Worm (Caenorhabditis elegans) whole organism, L3 larva: ENCODE data around the gene Y46H3A.5.
A peak's percentile ranks its signal among the peaks of the same experiment; 100 is the strongest.

ENCODE experiments used
- R02D3.7 ChIP-seq: fragments of 150-350 bp; optimal IDR thresholded peaks from 2 replicates; lab custom pipeline; 2014; ENCODE audit warnings: missing biosample characterization, missing genetic modification characterization
- aly-2 ChIP-seq: fragments of 150-350 bp; optimal IDR thresholded peaks from 2 replicates; lab custom pipeline; 2014; ENCODE audit warnings: missing biosample characterization, missing genetic modification characterization
- ama-1 ChIP-seq: fragments of 150-350 bp; optimal IDR thresholded peaks from 2 replicates; lab custom pipeline; 2018
- ceh-16 ChIP-seq: sonication (generic microtip); optimal IDR thresholded peaks from 2 replicates; lab custom pipeline; 2017; ENCODE audit warnings: missing biosample characterization, missing genetic modification characterization
- ceh-82 ChIP-seq: fragments of 150-350 bp; optimal IDR thresholded peaks from 2 replicates; lab custom pipeline; 2014; ENCODE audit warnings: missing biosample characterization, missing genetic modification characterization
- ceh-9 ChIP-seq: sonication (generic microtip); optimal IDR thresholded peaks from 2 replicates; lab custom pipeline; 2018; ENCODE audit warnings: missing biosample characterization, missing genetic modification characterization
- daf-12 ChIP-seq: fragments of 150-350 bp; optimal IDR thresholded peaks from 2 replicates; lab custom pipeline; 2014; ENCODE audit warnings: missing biosample characterization, missing genetic modification reagents, missing genetic modification characterization
- egl-27 ChIP-seq: sonication (generic microtip); optimal IDR thresholded peaks from 4 replicates; lab custom pipeline; 2017; ENCODE audit warnings: missing biosample characterization, missing genetic modification reagents, missing genetic modification characterization
- egl-5 ChIP-seq: fragments of 150-350 bp; optimal IDR thresholded peaks from 2 replicates; lab custom pipeline; 2017; ENCODE audit warnings: missing biosample characterization, missing genetic modification reagents, missing genetic modification characterization, inconsistent platforms
- elt-1 ChIP-seq: fragments of 150-350 bp; optimal IDR thresholded peaks from 2 replicates; lab custom pipeline; 2014; ENCODE audit warnings: missing biosample characterization, missing genetic modification characterization
- elt-2 ChIP-seq: sonication (generic microtip); optimal IDR thresholded peaks from 2 replicates; lab custom pipeline; 2016; ENCODE audit warnings: missing genetic modification reagents, mild to moderate bottlenecking, missing genetic modification characterization, missing compliant biosample characterization
- elt-3 ChIP-seq, 3 experiments: fragments of 150-350 bp in 1 of 3; sonication (generic microtip) in 2 of 3; optimal IDR thresholded peaks; 2 replicates in 2 of 3; 4 replicates in 1 of 3; lab custom pipeline; 2014 to 2017; ENCODE audit warnings: missing biosample characterization in 3 of 3, missing genetic modification characterization in 3 of 3
- eor-1 ChIP-seq, 2 experiments: fragments of 150-350 bp; optimal IDR thresholded peaks; 2 replicates each; lab custom pipeline; 2014 to 2018; ENCODE audit warnings: missing biosample characterization in 2 of 2, missing genetic modification characterization in 2 of 2
- fkh-2 ChIP-seq: fragments of 150-350 bp; optimal IDR thresholded peaks from 2 replicates; lab custom pipeline; 2014; ENCODE audit warnings: missing biosample characterization, missing genetic modification reagents, missing genetic modification characterization
- fos-1 ChIP-seq: fragments of 150-350 bp; optimal IDR thresholded peaks from 2 replicates; lab custom pipeline; 2014; ENCODE audit warnings: missing biosample characterization, missing genetic modification characterization
- hmg-11 ChIP-seq: sonication (generic microtip); optimal IDR thresholded peaks from 2 replicates; lab custom pipeline; 2016; ENCODE audit warnings: missing genetic modification characterization, missing compliant biosample characterization
- lin-15B ChIP-seq: fragments of 150-350 bp; optimal IDR thresholded peaks from 2 replicates; lab custom pipeline; 2014; ENCODE audit warnings: missing biosample characterization, missing genetic modification characterization
- lin-39 ChIP-seq: fragments of 150-350 bp; optimal IDR thresholded peaks from 2 replicates; lab custom pipeline; 2018; ENCODE audit warnings: missing biosample characterization, missing genetic modification reagents, missing genetic modification characterization
- lsy-12 ChIP-seq: sonication (generic microtip); optimal IDR thresholded peaks from 2 replicates; lab custom pipeline; 2016; ENCODE audit warnings: mild to moderate bottlenecking, missing genetic modification characterization, missing compliant biosample characterization
- mdl-1 ChIP-seq: fragments of 150-350 bp; optimal IDR thresholded peaks from 2 replicates; lab custom pipeline; 2014; ENCODE audit warnings: missing biosample characterization, missing genetic modification characterization
- mml-1 ChIP-seq: fragments of 150-350 bp; sonication (generic microtip); optimal IDR thresholded peaks from 3 replicates; lab custom pipeline; 2014; ENCODE audit warnings: missing biosample characterization, missing genetic modification characterization
- nfya-1 ChIP-seq: sonication (generic microtip); optimal IDR thresholded peaks from 2 replicates; lab custom pipeline; 2017; ENCODE audit warnings: missing genetic modification characterization, mild to moderate bottlenecking, missing compliant biosample characterization, antibody characterized with exemption, moderate library complexity; ENCODE audit not compliant: insufficient read depth
- nhr-11 ChIP-seq: fragments of 150-350 bp; optimal IDR thresholded peaks from 2 replicates; lab custom pipeline; 2014; ENCODE audit warnings: missing biosample characterization, missing genetic modification characterization
- nhr-12 ChIP-seq: fragments of 150-350 bp; optimal IDR thresholded peaks from 2 replicates; lab custom pipeline; 2014; ENCODE audit warnings: missing biosample characterization, missing genetic modification characterization
- nhr-23 ChIP-seq: fragments of 150-350 bp; optimal IDR thresholded peaks from 2 replicates; lab custom pipeline; 2014; ENCODE audit warnings: missing biosample characterization, missing genetic modification reagents, missing genetic modification characterization
- nhr-237 ChIP-seq: fragments of 150-350 bp; optimal IDR thresholded peaks from 2 replicates; lab custom pipeline; 2014; ENCODE audit warnings: missing biosample characterization, missing genetic modification characterization
- nhr-25 ChIP-seq: sonication (generic microtip); optimal IDR thresholded peaks from 2 replicates; lab custom pipeline; 2017; ENCODE audit warnings: missing biosample characterization, missing genetic modification characterization
- nhr-28 ChIP-seq: fragments of 150-350 bp; optimal IDR thresholded peaks from 2 replicates; lab custom pipeline; 2014; ENCODE audit warnings: missing biosample characterization, missing genetic modification characterization
- nhr-43 ChIP-seq: sonication (generic microtip); optimal IDR thresholded peaks from 2 replicates; lab custom pipeline; 2016; ENCODE audit warnings: mild to moderate bottlenecking, missing genetic modification characterization, missing compliant biosample characterization; ENCODE audit not compliant: poor library complexity, severe bottlenecking
- nhr-76 ChIP-seq: fragments of 150-350 bp; sonication (generic microtip); optimal IDR thresholded peaks from 5 replicates; lab custom pipeline; 2014; ENCODE audit warnings: missing biosample characterization, missing genetic modification characterization
- nhr-77 ChIP-seq: fragments of 150-350 bp; optimal IDR thresholded peaks from 2 replicates; lab custom pipeline; 2014; ENCODE audit warnings: missing biosample characterization, missing genetic modification characterization
- skn-1 ChIP-seq: fragments of 150-350 bp; optimal IDR thresholded peaks from 2 replicates; lab custom pipeline; 2014; ENCODE audit warnings: missing biosample characterization, missing genetic modification characterization
- snpc-4 ChIP-seq: fragments of 150-350 bp; optimal IDR thresholded peaks from 2 replicates; lab custom pipeline; 2014; ENCODE audit warnings: missing biosample characterization, missing genetic modification characterization
- tbx-2 ChIP-seq: sonication (generic microtip); optimal IDR thresholded peaks from 2 replicates; lab custom pipeline; 2016; ENCODE audit warnings: mild to moderate bottlenecking, missing genetic modification characterization, missing compliant biosample characterization
- zag-1 ChIP-seq: fragments of 150-350 bp; optimal IDR thresholded peaks from 2 replicates; lab custom pipeline; 2014; ENCODE audit warnings: missing biosample characterization, missing genetic modification characterization
- ztf-11 ChIP-seq: fragments of 150-350 bp; optimal IDR thresholded peaks from 2 replicates; lab custom pipeline; 2014; ENCODE audit warnings: missing biosample characterization, missing genetic modification characterization
- ztf-4 ChIP-seq: fragments of 150-350 bp; optimal IDR thresholded peaks from 2 replicates; lab custom pipeline; 2014; ENCODE audit warnings: missing biosample characterization, missing genetic modification characterization

The Y46H3A.5 gene

DNA sequence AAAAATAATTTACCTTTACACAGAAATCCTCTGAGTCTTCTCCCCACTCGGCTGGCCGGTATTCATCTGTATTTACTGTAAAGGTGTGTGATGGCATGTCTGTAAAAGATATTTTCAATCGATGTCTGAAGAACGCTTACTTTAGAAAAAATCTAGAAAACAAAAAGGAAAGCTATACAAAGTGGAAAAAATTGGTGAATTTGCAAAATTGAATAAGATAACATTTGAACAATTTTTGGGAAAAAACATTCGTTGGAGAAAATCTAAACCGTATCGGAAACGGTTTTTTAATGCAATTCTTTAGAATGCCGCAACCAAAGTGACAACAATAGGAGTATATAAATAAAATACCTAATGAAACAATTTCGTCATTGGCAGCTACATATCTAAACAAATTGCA is 32.8 kb downstream of the Y46H3A.5 start, which contains the start of gene F36H9.5:
F36H9.5 (minus strand) TSS at position 101 of the 400 bp plus-strand sequence.
- TF ChIP-seq ztf-4 (no peak), ceh-82 (tag; lab: Kevin White, UChicago) (no peak), lin-39 (tag; lab: Kevin White, UChicago) (no peak), elt-3 (tag; optimal IDR thresholded peaks at IDR 0.05; lab: Kevin White, UChicago) (no peak), ama-1 (no peak), nhr-43 (no peak), snpc-4 (tag; lab: Kevin White, UChicago) (no peak), nhr-12 (tag; lab: Kevin White, UChicago) (no peak), mdl-1 (tag; lab: Kevin White, UChicago) (no peak), nhr-25 (tag; lab: Kevin White, UChicago) (no peak), elt-2 (no peak), tbx-2 (tag; lab: Kevin White, UChicago) (no peak), fkh-2 (tag; lab: Kevin White, UChicago) (no peak), egl-27 (tag; lab: Kevin White, UChicago) (no peak), lin-15B (tag; lab: Kevin White, UChicago) (no peak), R02D3.7 (tag; lab: Kevin White, UChicago) (no peak), egl-5 (tag; lab: Kevin White, UChicago) (no peak)

DNA sequence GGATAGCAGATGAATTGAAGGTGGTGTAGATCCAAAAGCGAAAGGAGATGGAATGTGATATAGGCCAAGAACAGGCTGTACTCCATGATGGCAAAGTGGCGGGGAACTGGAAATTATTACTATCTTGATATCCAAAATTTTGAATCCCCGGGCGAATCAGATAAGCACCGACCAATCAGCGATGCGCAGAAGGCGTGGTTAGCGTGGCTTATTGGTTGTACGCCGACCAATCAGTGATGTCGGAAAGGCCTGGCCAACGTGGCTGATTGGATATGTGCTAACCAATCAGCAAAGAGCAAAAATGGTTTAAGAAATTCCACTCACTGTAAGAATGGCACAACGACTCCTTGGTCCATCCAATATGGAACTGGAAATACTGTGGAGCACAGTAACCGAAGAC is 34.7 kb downstream of the Y46H3A.5 start:
- TF ChIP-seq eor-1 (tag; optimal IDR thresholded peaks at IDR 0.05; lab: Kevin White, UChicago): no peak
- TF ChIP-seq nfya-1 (tag; lab: Kevin White, UChicago): peak; percentile 86
- TF ChIP-seq ceh-9 (tag; lab: Kevin White, UChicago): no peak
- no peak for TF ChIP-seq elt-2

DNA sequence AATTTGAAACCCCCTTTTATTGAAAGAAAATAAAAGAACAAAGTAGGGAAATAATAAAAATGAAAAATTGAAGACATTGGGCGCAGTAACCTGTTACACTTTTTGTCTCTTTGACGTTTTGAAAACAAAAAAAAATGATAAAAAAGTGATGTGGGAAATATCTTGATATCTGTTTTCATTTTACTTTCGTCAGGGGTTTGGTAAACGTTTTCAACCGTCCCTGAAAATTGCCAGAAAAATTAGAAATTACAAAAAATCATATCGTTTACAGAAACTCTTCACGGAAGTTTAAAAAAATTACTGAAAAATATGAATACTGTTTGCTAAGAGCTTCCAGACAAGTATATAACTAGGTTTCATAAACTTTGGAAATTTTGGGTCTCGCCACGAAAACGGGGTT is 35.5 kb downstream of the Y46H3A.5 start, which contains the start of gene F36H9.4:
F36H9.4 (minus strand) TSS at position 101 of the 400 bp plus-strand sequence.
- no peak for TF ChIP-seq elt-1 (tag; lab: Kevin White, UChicago)
- no peak for TF ChIP-seq mml-1 (tag; lab: Kevin White, UChicago)
- TF ChIP-seq zag-1 (tag; lab: Kevin White, UChicago): no peak
- TF ChIP-seq lsy-12 (tag; lab: Kevin White, UChicago): no peak
- no peak for TF ChIP-seq ztf-11 (tag; lab: Kevin White, UChicago)
- no peak for TF ChIP-seq R02D3.7 (tag; lab: Kevin White, UChicago)

DNA sequence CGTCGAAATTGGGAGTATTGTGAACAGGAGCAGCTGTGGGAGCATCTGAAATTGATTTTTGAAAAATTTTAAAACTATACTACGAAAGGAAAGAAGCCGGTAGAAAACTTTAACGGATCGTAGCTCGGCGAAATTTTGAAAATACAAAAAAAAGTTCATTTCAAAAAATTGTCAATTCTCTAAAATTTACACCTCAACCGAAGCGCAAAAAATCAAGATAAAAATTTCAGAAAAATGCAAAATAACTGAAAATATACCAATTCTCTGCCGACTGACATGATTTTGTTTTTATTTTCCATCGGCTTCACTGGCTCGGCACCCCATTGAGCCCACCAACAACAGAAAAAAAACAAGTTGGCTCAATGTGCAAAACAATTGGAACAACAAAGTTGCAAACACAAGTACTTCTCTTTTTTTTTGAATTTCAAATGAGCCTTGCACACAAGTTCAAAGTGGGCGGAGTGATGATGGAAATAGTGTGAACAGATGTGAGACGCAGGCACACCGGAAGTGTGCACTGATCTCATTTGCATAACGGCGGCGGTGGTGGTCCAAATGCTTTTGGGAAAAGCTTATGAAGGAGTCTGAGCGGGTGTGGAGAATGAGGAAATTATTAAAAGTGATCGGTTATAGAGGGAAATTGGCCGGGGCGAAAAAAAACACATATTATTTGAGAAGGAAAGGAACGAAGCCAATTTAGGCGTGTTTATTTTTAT is 39.7 kb downstream of the Y46H3A.5 start, which contains the start of gene F36H9.7:
F36H9.7 (minus strand) TSS at position 51 of the 716 bp plus-strand sequence.
- TF ChIP-seq nhr-76 (tag; lab: Kevin White, UChicago) (no peak), nfya-1 (tag; lab: Kevin White, UChicago) (no peak), ceh-82 (tag; lab: Kevin White, UChicago) (no peak), ztf-11 (tag; lab: Kevin White, UChicago) (no peak), aly-2 (tag; lab: Kevin White, UChicago) (no peak), nhr-28 (tag; lab: Kevin White, UChicago) (no peak), nhr-77 (no peak), skn-1 (no peak)

DNA sequence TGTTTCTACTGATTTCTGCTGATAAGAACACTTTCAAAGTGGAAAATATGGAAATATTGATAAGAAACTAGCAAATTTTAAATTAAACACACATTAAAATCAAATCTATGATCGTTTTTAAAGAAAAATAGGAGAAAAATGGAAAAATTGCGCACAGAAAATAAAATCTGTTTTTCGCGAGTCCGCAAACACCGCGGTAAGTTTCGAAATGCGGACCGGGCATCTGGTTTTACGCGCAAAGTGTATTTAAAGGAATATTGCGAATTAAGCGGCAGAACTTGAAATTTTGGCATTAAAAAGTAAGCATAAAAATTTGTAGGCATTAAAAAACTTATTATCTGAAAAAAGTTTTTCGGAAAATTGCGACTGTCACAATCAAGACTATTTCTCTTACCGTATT is 41.6 kb downstream of the Y46H3A.5 start:
- no peak for TF ChIP-seq fkh-2 (tag; lab: Kevin White, UChicago)
- no peak for TF ChIP-seq ztf-11 (tag; lab: Kevin White, UChicago)
- TF ChIP-seq nhr-28 (tag; lab: Kevin White, UChicago): no peak
- no peak for TF ChIP-seq nhr-23 (tag; lab: Kevin White, UChicago)
- TF ChIP-seq egl-5 (tag; lab: Kevin White, UChicago): no peak
- TF ChIP-seq hmg-11 (tag; lab: Kevin White, UChicago): peak; percentile 32
- no peak for TF ChIP-seq nhr-237 (tag; lab: Kevin White, UChicago)
- peak; percentile 27 for TF ChIP-seq elt-2
- no peak for TF ChIP-seq daf-12 (tag; lab: Kevin White, UChicago)
- TF ChIP-seq fos-1 (tag; lab: Kevin White, UChicago): no peak
- peak; percentile 22 for TF ChIP-seq nfya-1 (tag; lab: Kevin White, UChicago)
- no peak for TF ChIP-seq nhr-11
- no peak for TF ChIP-seq snpc-4 (tag; lab: Kevin White, UChicago)
- no peak for TF ChIP-seq ceh-16 (tag; lab: Kevin White, UChicago)
- no peak for TF ChIP-seq ceh-82 (tag; lab: Kevin White, UChicago)
